Worm (Caenorhabditis elegans): Measurements from ENCODE around the gene Y81G3A.1.

ce11 chrII:13091857-13092256 lies 8.1 kb upstream of the Y81G3A.1 start:
- TF ChIP-seq lin-15B (tag; optimal IDR thresholded peaks at IDR 0.05) (no peak), nhr-10 (tag; optimal IDR thresholded peaks at IDR 0.05) (no peak)
